Worm (Caenorhabditis elegans): ENCODE data around the gene ppk-3.

ce11 chrX:13006734-13007133, 31.3 kb upstream of the ppk-3 start:
- no peak for TF ChIP-seq scrt-1 (GFP tag; IDR thresholded peaks at IDR 0.05)
- no peak for TF ChIP-seq ama-1 (optimal IDR thresholded peaks at IDR 0.05)
- TF ChIP-seq B0310.2 (tag; optimal IDR thresholded peaks at IDR 0.05): no peak
- TF ChIP-seq flt-1 (GFP tag; IDR thresholded peaks at IDR 0.05): no peak
- TF ChIP-seq hmg-4 (GFP tag; optimal IDR thresholded peaks at IDR 0.05): no peak
- TF ChIP-seq sea-1 (GFP tag; conservative IDR thresholded peaks at IDR 0.05): no peak
- no peak for TF ChIP-seq aly-1 (tag; optimal IDR thresholded peaks at IDR 0.05)
- TF ChIP-seq F13C5.2 (tag; optimal IDR thresholded peaks at IDR 0.05): no peak
- TF ChIP-seq ets-7 (tag; optimal IDR thresholded peaks at IDR 0.05): no peak
- TF ChIP-seq tra-4 (tag; optimal IDR thresholded peaks at IDR 0.05): no peak
- no peak for TF ChIP-seq tbx-11 (GFP tag; IDR thresholded peaks at IDR 0.05)
- TF ChIP-seq tbx-37 (GFP tag; conservative IDR thresholded peaks at IDR 0.05): no peak
- no peak for TF ChIP-seq ceh-36 (tag; optimal IDR thresholded peaks at IDR 0.05)
